Worm (Caenorhabditis elegans) whole organism, late embryonic: ENCODE data around the gene ucr-1.
A peak's percentile ranks its signal among the peaks of the same experiment; 100 is the strongest.

Experiments used
- C08G9.2 ChIP-seq: sonication (generic microtip); optimal IDR thresholded peaks from 2 replicates; lab custom pipeline; 2016; ENCODE audit warnings: mild to moderate bottlenecking, missing genetic modification characterization, moderate library complexity, missing compliant biosample characterization
- C38D4.7 ChIP-seq: fragments of 200-800 bp; sonication (Bioruptor generic); optimal IDR thresholded peaks from 2 replicates; lab custom pipeline; 2018; ENCODE audit warnings: mild to moderate bottlenecking, missing genetic modification characterization, moderate library complexity, missing compliant biosample characterization
- K02D7.2 ChIP-seq: sonication (generic microtip); optimal IDR thresholded peaks from 2 replicates; lab custom pipeline; 2017; ENCODE audit warnings: mild to moderate bottlenecking, missing genetic modification characterization, missing compliant biosample characterization
- K09A11.1 ChIP-seq: sonication (generic microtip); optimal IDR thresholded peaks from 2 replicates; lab custom pipeline; 2017; ENCODE audit warnings: antibody characterized with exemption, mild to moderate bottlenecking, missing genetic modification characterization, missing compliant biosample characterization; ENCODE audit not compliant: insufficient read depth
- T23F11.4 ChIP-seq: fragments of 200-800 bp; sonication (Bioruptor generic); optimal IDR thresholded peaks from 2 replicates; lab custom pipeline; 2018; ENCODE audit warnings: mild to moderate bottlenecking, missing genetic modification characterization, missing compliant biosample characterization
- ama-1 ChIP-seq: fragments of 150-350 bp; optimal IDR thresholded peaks from 2 replicates; lab custom pipeline; 2014
- ceh-14 ChIP-seq: sonication (generic microtip); optimal IDR thresholded peaks from 2 replicates; lab custom pipeline; 2016; ENCODE audit warnings: missing genotype, missing genetic modification characterization, missing compliant biosample characterization
- ceh-22 ChIP-seq: sonication (generic microtip); optimal IDR thresholded peaks from 2 replicates; lab custom pipeline; 2017; ENCODE audit warnings: missing biosample characterization, missing genetic modification characterization
- ceh-30 ChIP-seq: fragments of 150-350 bp; optimal IDR thresholded peaks from 2 replicates; lab custom pipeline; 2014; ENCODE audit warnings: missing biosample characterization, missing genetic modification characterization
- ceh-31 ChIP-seq: sonication (generic microtip); optimal IDR thresholded peaks from 2 replicates; lab custom pipeline; 2016; ENCODE audit warnings: missing genetic modification characterization, missing compliant biosample characterization
- ceh-34 ChIP-seq: sonication (generic microtip); optimal IDR thresholded peaks from 2 replicates; lab custom pipeline; 2016; ENCODE audit warnings: mild to moderate bottlenecking, missing genetic modification characterization, missing compliant biosample characterization
- ceh-45 ChIP-seq: fragments of 200-800 bp; sonication (Bioruptor generic); IDR thresholded peaks from 2 replicates; pipeline ENCODE4 v1.3.6; 2022; ENCODE audit warnings: missing genetic modification reagents, missing genetic modification characterization, missing compliant biosample characterization
- ceh-48 ChIP-seq: sonication (generic microtip); optimal IDR thresholded peaks from 2 replicates; lab custom pipeline; 2016; ENCODE audit warnings: missing genetic modification characterization, inconsistent platforms, missing compliant biosample characterization
- ceh-6 ChIP-seq: fragments of 200-800 bp; sonication (Bioruptor generic); optimal IDR thresholded peaks from 2 replicates; lab custom pipeline; 2018; ENCODE audit warnings: mild to moderate bottlenecking, missing genetic modification characterization, missing compliant biosample characterization
- ceh-9 ChIP-seq: sonication (generic microtip); optimal IDR thresholded peaks from 2 replicates; lab custom pipeline; 2016; ENCODE audit warnings: mild to moderate bottlenecking, missing genetic modification characterization, inconsistent platforms, missing compliant biosample characterization
- che-1 ChIP-seq: sonication (generic microtip); optimal IDR thresholded peaks from 2 replicates; lab custom pipeline; 2016; ENCODE audit warnings: mild to moderate bottlenecking, missing genetic modification characterization, missing compliant biosample characterization
- dve-1 ChIP-seq: sonication (generic microtip); optimal IDR thresholded peaks from 2 replicates; lab custom pipeline; 2017; ENCODE audit warnings: antibody characterized with exemption, mild to moderate bottlenecking, missing genetic modification characterization, missing compliant biosample characterization
- elt-2 ChIP-seq: sonication (generic microtip); optimal IDR thresholded peaks from 2 replicates; lab custom pipeline; 2016; ENCODE audit warnings: missing genetic modification reagents, missing genetic modification characterization, missing compliant biosample characterization
- elt-4 ChIP-seq: sonication (generic microtip); optimal IDR thresholded peaks from 2 replicates; lab custom pipeline; 2016; ENCODE audit warnings: missing genetic modification characterization, missing compliant biosample characterization
- ets-4 ChIP-seq: sonication (generic microtip); optimal IDR thresholded peaks from 2 replicates; lab custom pipeline; 2016; ENCODE audit warnings: missing genetic modification characterization, missing compliant biosample characterization
- fax-1 ChIP-seq: sonication (generic microtip); optimal IDR thresholded peaks from 2 replicates; lab custom pipeline; 2016; ENCODE audit warnings: missing genotype, missing genetic modification characterization, missing compliant biosample characterization
- fkh-10 ChIP-seq: fragments of 150-350 bp; optimal IDR thresholded peaks from 2 replicates; lab custom pipeline; 2014; ENCODE audit warnings: missing biosample characterization, missing genetic modification reagents, missing genetic modification characterization
- fkh-6 ChIP-seq: sonication (generic microtip); optimal IDR thresholded peaks from 2 replicates; lab custom pipeline; 2016; ENCODE audit warnings: missing genetic modification characterization, missing compliant biosample characterization
- hlh-15 ChIP-seq: sonication (generic microtip); optimal IDR thresholded peaks from 2 replicates; lab custom pipeline; 2016; ENCODE audit warnings: missing genetic modification characterization, missing compliant biosample characterization
- hlh-30 ChIP-seq: sonication (generic microtip); optimal IDR thresholded peaks from 2 replicates; lab custom pipeline; 2017; ENCODE audit warnings: antibody characterized with exemption, missing genetic modification characterization, missing compliant biosample characterization; ENCODE audit not compliant: insufficient read depth
- hlh-6 ChIP-seq: sonication (generic microtip); optimal IDR thresholded peaks from 2 replicates; lab custom pipeline; 2016; ENCODE audit warnings: missing genotype, missing genetic modification characterization, missing compliant biosample characterization
- hlh-8 ChIP-seq: sonication (generic microtip); optimal IDR thresholded peaks from 2 replicates; lab custom pipeline; 2016; ENCODE audit warnings: missing genotype, missing genetic modification characterization, missing compliant biosample characterization
- lim-6 ChIP-seq: sonication (generic microtip); optimal IDR thresholded peaks from 2 replicates; lab custom pipeline; 2016; ENCODE audit warnings: missing genetic modification characterization, missing compliant biosample characterization
- lin-11 ChIP-seq: fragments of 200-800 bp; sonication (Bioruptor generic); optimal IDR thresholded peaks from 2 replicates; lab custom pipeline; 2018; ENCODE audit warnings: mild to moderate bottlenecking, missing genetic modification characterization, missing compliant biosample characterization
- madf-2 ChIP-seq: sonication (generic microtip); optimal IDR thresholded peaks from 2 replicates; lab custom pipeline; 2017; ENCODE audit warnings: missing genetic modification characterization, missing compliant biosample characterization
- mec-3 ChIP-seq: sonication (generic microtip); optimal IDR thresholded peaks from 2 replicates; lab custom pipeline; 2016; ENCODE audit warnings: borderline replicate concordance, missing genetic modification characterization, missing compliant biosample characterization
- nfya-1 ChIP-seq: sonication (generic microtip); optimal IDR thresholded peaks from 2 replicates; lab custom pipeline; 2017; ENCODE audit warnings: missing genetic modification characterization, mild to moderate bottlenecking, missing compliant biosample characterization, antibody characterized with exemption, moderate library complexity
- nhr-11 ChIP-seq: fragments of 150-350 bp; optimal IDR thresholded peaks from 2 replicates; lab custom pipeline; 2014; ENCODE audit warnings: missing biosample characterization, missing genetic modification characterization
- nhr-232 ChIP-seq: sonication (generic microtip); optimal IDR thresholded peaks from 2 replicates; lab custom pipeline; 2016; ENCODE audit warnings: missing genetic modification characterization, missing compliant biosample characterization
- npax-4 ChIP-seq: sonication (generic microtip); optimal IDR thresholded peaks from 2 replicates; lab custom pipeline; 2016; ENCODE audit warnings: missing genetic modification characterization, missing compliant biosample characterization
- pag-3 ChIP-seq: sonication (generic microtip); optimal IDR thresholded peaks from 2 replicates; lab custom pipeline; 2016; ENCODE audit warnings: missing compliant biosample characterization, missing genetic modification characterization, borderline replicate concordance
- pax-1 ChIP-seq: fragments of 150-350 bp; optimal IDR thresholded peaks from 2 replicates; lab custom pipeline; 2014; ENCODE audit warnings: missing biosample characterization, missing genetic modification characterization
- pha-4 ChIP-seq: fragments of 150-350 bp; optimal IDR thresholded peaks from 2 replicates; lab custom pipeline; 2018; ENCODE audit warnings: missing biosample characterization, missing genetic modification reagents, missing genetic modification characterization
- pqm-1 ChIP-seq: sonication (generic microtip); optimal IDR thresholded peaks from 2 replicates; lab custom pipeline; 2016; ENCODE audit warnings: missing genetic modification characterization, missing compliant biosample characterization
- pros-1 ChIP-seq: fragments of 150-350 bp; optimal IDR thresholded peaks from 2 replicates; lab custom pipeline; 2014; ENCODE audit warnings: missing biosample characterization, missing genetic modification reagents, missing genetic modification characterization
- ref-2 ChIP-seq: sonication (generic microtip); optimal IDR thresholded peaks from 2 replicates; lab custom pipeline; 2016; ENCODE audit warnings: missing genetic modification characterization, missing compliant biosample characterization
- sdc-2 ChIP-seq: sonication (generic microtip); optimal IDR thresholded peaks from 2 replicates; lab custom pipeline; 2016; ENCODE audit warnings: missing genotype, missing genetic modification characterization, missing compliant biosample characterization
- sox-2 ChIP-seq: fragments of 200-800 bp; sonication (Bioruptor generic); IDR thresholded peaks from 2 replicates; pipeline ENCODE4 v1.3.6; 2022; ENCODE audit warnings: missing genetic modification reagents, missing genetic modification characterization, missing compliant biosample characterization
- sox-4 ChIP-seq: sonication (generic microtip); optimal IDR thresholded peaks from 2 replicates; lab custom pipeline; 2017; ENCODE audit warnings: mild to moderate bottlenecking, missing genetic modification characterization, inconsistent platforms, missing compliant biosample characterization
- syd-9 ChIP-seq: sonication (generic microtip); optimal IDR thresholded peaks from 2 replicates; lab custom pipeline; 2016; ENCODE audit warnings: mild to moderate bottlenecking, missing genetic modification characterization, moderate library complexity, missing compliant biosample characterization
- tbx-7 ChIP-seq: sonication (generic microtip); optimal IDR thresholded peaks from 2 replicates; lab custom pipeline; 2016; ENCODE audit warnings: missing genotype, missing genetic modification characterization, missing compliant biosample characterization
- ttx-3 ChIP-seq: sonication (generic microtip); optimal IDR thresholded peaks from 2 replicates; lab custom pipeline; 2016; ENCODE audit warnings: missing genetic modification reagents, missing genetic modification characterization, missing compliant biosample characterization
- unc-42 ChIP-seq: sonication (generic microtip); optimal IDR thresholded peaks from 2 replicates; lab custom pipeline; 2016; ENCODE audit warnings: missing genotype, missing genetic modification characterization, missing compliant biosample characterization
- unc-55 ChIP-seq: sonication (generic microtip); optimal IDR thresholded peaks from 2 replicates; lab custom pipeline; 2017; ENCODE audit warnings: missing biosample characterization, missing genetic modification reagents, missing genetic modification characterization
- unc-86 ChIP-seq: sonication (generic microtip); optimal IDR thresholded peaks from 2 replicates; lab custom pipeline; 2016; ENCODE audit warnings: missing genetic modification characterization, missing compliant biosample characterization
- zip-5 ChIP-seq: sonication (generic microtip); optimal IDR thresholded peaks from 2 replicates; lab custom pipeline; 2016; ENCODE audit warnings: missing genetic modification characterization, missing compliant biosample characterization
- ztf-16 ChIP-seq: sonication (generic microtip); optimal IDR thresholded peaks from 2 replicates; lab custom pipeline; 2017; ENCODE audit warnings: missing genetic modification characterization, missing compliant biosample characterization

ucr-1 gene

DNA sequence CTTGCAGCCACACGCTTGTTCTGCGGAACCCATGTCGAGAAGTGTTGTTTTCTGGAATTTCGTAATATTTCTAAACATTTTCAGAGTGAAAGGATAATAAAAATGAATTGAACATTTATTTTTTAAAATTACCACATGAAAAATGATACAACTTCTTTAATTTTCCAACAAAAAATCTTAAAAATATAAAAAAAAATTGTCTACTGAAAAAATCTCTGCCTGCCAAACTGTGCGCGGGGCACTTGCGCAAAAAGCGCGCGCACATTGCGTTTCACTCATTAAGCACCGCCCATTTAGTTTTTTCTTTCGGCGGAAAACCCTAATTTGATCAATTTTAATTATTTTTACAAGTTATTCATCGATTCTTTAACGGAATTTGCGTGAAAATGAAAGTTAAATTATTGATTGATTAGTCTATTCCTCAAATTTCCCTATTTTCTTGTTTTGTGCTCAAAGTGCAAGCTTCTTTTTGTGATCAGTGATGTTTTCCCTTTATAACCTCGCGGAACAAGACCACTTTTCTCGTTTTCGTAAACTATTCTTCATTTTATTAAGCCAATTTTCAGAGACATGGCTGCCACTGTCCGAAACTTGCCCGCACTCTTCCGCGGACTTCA lies 36.9 kb upstream of the ucr-1 start, which contains the start of the genes nmad-1 and hach-1:
TSS of gene nmad-1 (minus strand) at position 51 of the 617 bp plus-strand sequence.
TSS of gene hach-1 (plus strand) at position 567 of the 617 bp plus-strand sequence.
- TF ChIP-seq ceh-34 (tag; lab: Kevin White, UChicago) = peak; percentile 92
- peak; percentile 15 for TF ChIP-seq pax-1 (tag; lab: Kevin White, UChicago)
- TF ChIP-seq C38D4.7 (GFP tag; lab: Kevin White, UChicago) = peak; percentile 89
- no peak for TF ChIP-seq fkh-10 (GFP tag; lab: Kevin White, UChicago)
- TF ChIP-seq nhr-232 (tag; lab: Kevin White, UChicago) = peak; percentile 77
- peak; percentile 67 for TF ChIP-seq ceh-9 (tag; lab: Kevin White, UChicago)
- peak; percentile 93 for TF ChIP-seq unc-86
- TF ChIP-seq sdc-2 = peak; percentile 68
- TF ChIP-seq elt-4 (tag; lab: Kevin White, UChicago) = no peak
- peak; percentile 87 for TF ChIP-seq nfya-1 (tag; lab: Kevin White, UChicago)
- peak; percentile 75 for TF ChIP-seq ceh-45 (GFP tag; lab: Robert Waterston, UW)
- TF ChIP-seq C08G9.2 = peak; percentile 75
- no peak for TF ChIP-seq nhr-11 (tag; lab: Kevin White, UChicago)
- peak; percentile 85 for TF ChIP-seq lin-11
- no peak for TF ChIP-seq dve-1 (tag; lab: Kevin White, UChicago)
- TF ChIP-seq unc-42 = peak; percentile 98
- TF ChIP-seq sox-2 (GFP tag; lab: Robert Waterston, UW) = peak; percentile 60; the same call in 1 of the 2 replicates
- peak; percentile 85 for TF ChIP-seq ztf-16 (tag; lab: Kevin White, UChicago)
- TF ChIP-seq K09A11.1 = peak; percentile 90
- TF ChIP-seq syd-9 (tag; lab: Kevin White, UChicago) = peak; percentile 88
- TF ChIP-seq ref-2 (tag; lab: Kevin White, UChicago) = peak; percentile 89
- TF ChIP-seq K02D7.2 (tag; lab: Kevin White, UChicago) = peak; percentile 91
- TF ChIP-seq hlh-30 = no peak
- TF ChIP-seq ceh-31 (tag; lab: Kevin White, UChicago) = peak; percentile 92
- peak; percentile 89 for TF ChIP-seq npax-4 (tag; lab: Kevin White, UChicago)
- no peak for TF ChIP-seq unc-55
- TF ChIP-seq pha-4 (tag; lab: Kevin White, UChicago) = no peak
- peak; percentile 84 for TF ChIP-seq fkh-6 (tag; lab: Kevin White, UChicago)
- peak; percentile 54 for TF ChIP-seq lim-6
- TF ChIP-seq ceh-30 (tag; lab: Kevin White, UChicago) = peak; percentile 77
- TF ChIP-seq hlh-8 = peak; percentile 92
- TF ChIP-seq pqm-1 (tag; lab: Kevin White, UChicago) = peak; percentile 52
- TF ChIP-seq madf-2 = peak; percentile 87
- no peak for TF ChIP-seq ama-1
- TF ChIP-seq ceh-6 (GFP tag; lab: Kevin White, UChicago) = peak; percentile 73
- no peak for TF ChIP-seq ceh-22
- TF ChIP-seq hlh-15 = peak; percentile 85
- TF ChIP-seq elt-2 = peak; percentile 98
- TF ChIP-seq mec-3 = peak; percentile 2
- no peak for TF ChIP-seq pros-1
- TF ChIP-seq fax-1 = peak; percentile 93
- TF ChIP-seq zip-5 (tag; lab: Kevin White, UChicago) = peak; percentile 90
- peak; percentile 64 for TF ChIP-seq pag-3 (tag; lab: Kevin White, UChicago)
- peak; percentile 89 for TF ChIP-seq che-1 (tag; lab: Kevin White, UChicago)
- TF ChIP-seq ttx-3 (tag; lab: Kevin White, UChicago) = peak; percentile 95
- TF ChIP-seq ets-4 (tag; lab: Kevin White, UChicago) = peak; percentile 90
- peak; percentile 98 for TF ChIP-seq ceh-14 (tag; lab: Kevin White, UChicago)
- peak; percentile 82 for TF ChIP-seq hlh-6 (tag; lab: Kevin White, UChicago)
- peak; percentile 80 for TF ChIP-seq T23F11.4
- peak; percentile 53 for TF ChIP-seq tbx-7 (tag; lab: Kevin White, UChicago)
- peak; percentile 67 for TF ChIP-seq ceh-48 (tag; lab: Kevin White, UChicago)
- TF ChIP-seq sox-4 (tag; lab: Kevin White, UChicago) = peak; percentile 95
